Worm (Caenorhabditis elegans) whole organism, late embryonic: Measurements from ENCODE around the gene ctg-2.
A peak's percentile ranks its signal among the peaks of the same experiment; 100 is the strongest.

Experiments
- C08G9.2 ChIP-seq: sonication (generic microtip); optimal IDR thresholded peaks from 2 replicates; lab custom pipeline; 2016; ENCODE audit warnings: mild to moderate bottlenecking, missing genetic modification characterization, moderate library complexity, missing compliant biosample characterization
- T23F11.4 ChIP-seq: fragments of 200-800 bp; sonication (Bioruptor generic); optimal IDR thresholded peaks from 2 replicates; lab custom pipeline; 2018; ENCODE audit warnings: mild to moderate bottlenecking, missing genetic modification characterization, missing compliant biosample characterization
- Y22D7AL.16 ChIP-seq: sonication (generic microtip); optimal IDR thresholded peaks from 2 replicates; lab custom pipeline; 2016; ENCODE audit warnings: missing genetic modification characterization, missing compliant biosample characterization
- ahr-1 ChIP-seq: sonication (generic microtip); optimal IDR thresholded peaks from 2 replicates; lab custom pipeline; 2016; ENCODE audit warnings: missing genetic modification characterization, missing compliant biosample characterization
- ceh-14 ChIP-seq: sonication (generic microtip); optimal IDR thresholded peaks from 2 replicates; lab custom pipeline; 2016; ENCODE audit warnings: missing genotype, missing genetic modification characterization, missing compliant biosample characterization
- ceh-18 ChIP-seq: sonication (generic microtip); optimal IDR thresholded peaks from 2 replicates; lab custom pipeline; 2016; ENCODE audit warnings: missing genetic modification characterization, missing compliant biosample characterization
- ceh-19 ChIP-seq: fragments of 200-800 bp; sonication (Bioruptor generic); optimal IDR thresholded peaks from 2 replicates; lab custom pipeline; 2018; ENCODE audit warnings: mild to moderate bottlenecking, missing genetic modification characterization, missing compliant biosample characterization
- ceh-2 ChIP-seq: sonication (generic microtip); optimal IDR thresholded peaks from 2 replicates; lab custom pipeline; 2016; ENCODE audit warnings: missing genotype, missing genetic modification characterization, missing compliant biosample characterization
- ceh-24 ChIP-seq: sonication (generic microtip); optimal IDR thresholded peaks from 2 replicates; lab custom pipeline; 2016; ENCODE audit warnings: mild to moderate bottlenecking, missing genetic modification characterization, missing compliant biosample characterization
- ceh-30 ChIP-seq: fragments of 150-350 bp; optimal IDR thresholded peaks from 2 replicates; lab custom pipeline; 2014; ENCODE audit warnings: missing biosample characterization, missing genetic modification characterization
- ceh-31 ChIP-seq: sonication (generic microtip); optimal IDR thresholded peaks from 2 replicates; lab custom pipeline; 2016; ENCODE audit warnings: missing genetic modification characterization, missing compliant biosample characterization
- ceh-34 ChIP-seq: sonication (generic microtip); optimal IDR thresholded peaks from 2 replicates; lab custom pipeline; 2016; ENCODE audit warnings: mild to moderate bottlenecking, missing genetic modification characterization, missing compliant biosample characterization
- ceh-48 ChIP-seq: sonication (generic microtip); optimal IDR thresholded peaks from 2 replicates; lab custom pipeline; 2016; ENCODE audit warnings: missing genetic modification characterization, inconsistent platforms, missing compliant biosample characterization
- ceh-6 ChIP-seq: fragments of 200-800 bp; sonication (Bioruptor generic); optimal IDR thresholded peaks from 2 replicates; lab custom pipeline; 2018; ENCODE audit warnings: mild to moderate bottlenecking, missing genetic modification characterization, missing compliant biosample characterization
- che-1 ChIP-seq: sonication (generic microtip); optimal IDR thresholded peaks from 2 replicates; lab custom pipeline; 2016; ENCODE audit warnings: mild to moderate bottlenecking, missing genetic modification characterization, missing compliant biosample characterization
- dmd-4 ChIP-seq: sonication (generic microtip); optimal IDR thresholded peaks from 2 replicates; lab custom pipeline; 2016; ENCODE audit warnings: borderline replicate concordance, missing genetic modification characterization, missing compliant biosample characterization
- dve-1 ChIP-seq: sonication (generic microtip); optimal IDR thresholded peaks from 2 replicates; lab custom pipeline; 2017; ENCODE audit warnings: antibody characterized with exemption, mild to moderate bottlenecking, missing genetic modification characterization, missing compliant biosample characterization
- elt-2 ChIP-seq: sonication (generic microtip); optimal IDR thresholded peaks from 2 replicates; lab custom pipeline; 2016; ENCODE audit warnings: missing genetic modification reagents, missing genetic modification characterization, missing compliant biosample characterization
- elt-4 ChIP-seq: sonication (generic microtip); optimal IDR thresholded peaks from 2 replicates; lab custom pipeline; 2016; ENCODE audit warnings: missing genetic modification characterization, missing compliant biosample characterization
- ets-4 ChIP-seq: sonication (generic microtip); optimal IDR thresholded peaks from 2 replicates; lab custom pipeline; 2016; ENCODE audit warnings: missing genetic modification characterization, missing compliant biosample characterization
- eyg-1 ChIP-seq: sonication (generic microtip); optimal IDR thresholded peaks from 2 replicates; lab custom pipeline; 2016; ENCODE audit warnings: missing genotype, missing genetic modification characterization, missing compliant biosample characterization
- fax-1 ChIP-seq: sonication (generic microtip); optimal IDR thresholded peaks from 2 replicates; lab custom pipeline; 2016; ENCODE audit warnings: missing genotype, missing genetic modification characterization, missing compliant biosample characterization
- fkh-10 ChIP-seq: fragments of 150-350 bp; optimal IDR thresholded peaks from 2 replicates; lab custom pipeline; 2014; ENCODE audit warnings: missing biosample characterization, missing genetic modification reagents, missing genetic modification characterization
- fkh-6 ChIP-seq: sonication (generic microtip); optimal IDR thresholded peaks from 2 replicates; lab custom pipeline; 2016; ENCODE audit warnings: missing genetic modification characterization, missing compliant biosample characterization
- gmeb-2 ChIP-seq: sonication (generic microtip); optimal IDR thresholded peaks from 2 replicates; lab custom pipeline; 2016; ENCODE audit warnings: missing genetic modification characterization, inconsistent platforms, missing compliant biosample characterization
- hlh-15 ChIP-seq: sonication (generic microtip); optimal IDR thresholded peaks from 2 replicates; lab custom pipeline; 2016; ENCODE audit warnings: missing genetic modification characterization, missing compliant biosample characterization
- hlh-6 ChIP-seq: sonication (generic microtip); optimal IDR thresholded peaks from 2 replicates; lab custom pipeline; 2016; ENCODE audit warnings: missing genotype, missing genetic modification characterization, missing compliant biosample characterization
- hlh-8 ChIP-seq: sonication (generic microtip); optimal IDR thresholded peaks from 2 replicates; lab custom pipeline; 2016; ENCODE audit warnings: missing genotype, missing genetic modification characterization, missing compliant biosample characterization
- lim-6 ChIP-seq: sonication (generic microtip); optimal IDR thresholded peaks from 2 replicates; lab custom pipeline; 2016; ENCODE audit warnings: missing genetic modification characterization, missing compliant biosample characterization
- madf-2 ChIP-seq: sonication (generic microtip); optimal IDR thresholded peaks from 2 replicates; lab custom pipeline; 2017; ENCODE audit warnings: missing genetic modification characterization, missing compliant biosample characterization
- mec-3 ChIP-seq: sonication (generic microtip); optimal IDR thresholded peaks from 2 replicates; lab custom pipeline; 2016; ENCODE audit warnings: borderline replicate concordance, missing genetic modification characterization, missing compliant biosample characterization
- nfya-1 ChIP-seq: sonication (generic microtip); optimal IDR thresholded peaks from 2 replicates; lab custom pipeline; 2017; ENCODE audit warnings: missing genetic modification characterization, mild to moderate bottlenecking, missing compliant biosample characterization, antibody characterized with exemption, moderate library complexity
- nhr-232 ChIP-seq: sonication (generic microtip); optimal IDR thresholded peaks from 2 replicates; lab custom pipeline; 2016; ENCODE audit warnings: missing genetic modification characterization, missing compliant biosample characterization
- pat-9 ChIP-seq: fragments of 200-800 bp; sonication (Bioruptor generic); optimal IDR thresholded peaks from 2 replicates; lab custom pipeline; 2018; ENCODE audit warnings: mild to moderate bottlenecking, missing genetic modification characterization, moderate library complexity, missing compliant biosample characterization
- pax-1 ChIP-seq: fragments of 150-350 bp; optimal IDR thresholded peaks from 2 replicates; lab custom pipeline; 2014; ENCODE audit warnings: missing biosample characterization, missing genetic modification characterization
- pha-4 ChIP-seq: fragments of 150-350 bp; optimal IDR thresholded peaks from 2 replicates; lab custom pipeline; 2018; ENCODE audit warnings: missing biosample characterization, missing genetic modification reagents, missing genetic modification characterization
- ref-2 ChIP-seq: sonication (generic microtip); optimal IDR thresholded peaks from 2 replicates; lab custom pipeline; 2016; ENCODE audit warnings: missing genetic modification characterization, missing compliant biosample characterization
- rnt-1 ChIP-seq: sonication (generic microtip); optimal IDR thresholded peaks from 2 replicates; lab custom pipeline; 2016; ENCODE audit warnings: missing genetic modification characterization, missing compliant biosample characterization
- sdc-2 ChIP-seq: sonication (generic microtip); optimal IDR thresholded peaks from 2 replicates; lab custom pipeline; 2016; ENCODE audit warnings: missing genotype, missing genetic modification characterization, missing compliant biosample characterization
- sox-2 ChIP-seq: fragments of 200-800 bp; sonication (Bioruptor generic); IDR thresholded peaks from 2 replicates; pipeline ENCODE4 v1.3.6; 2022; ENCODE audit warnings: missing genetic modification reagents, missing genetic modification characterization, missing compliant biosample characterization
- sox-4 ChIP-seq: sonication (generic microtip); optimal IDR thresholded peaks from 2 replicates; lab custom pipeline; 2017; ENCODE audit warnings: mild to moderate bottlenecking, missing genetic modification characterization, inconsistent platforms, missing compliant biosample characterization
- tbx-2 ChIP-seq: sonication (generic microtip); optimal IDR thresholded peaks from 2 replicates; lab custom pipeline; 2016; ENCODE audit warnings: missing genetic modification characterization, missing compliant biosample characterization
- tbx-7 ChIP-seq: sonication (generic microtip); optimal IDR thresholded peaks from 2 replicates; lab custom pipeline; 2016; ENCODE audit warnings: missing genotype, missing genetic modification characterization, missing compliant biosample characterization
- unc-3 ChIP-seq, 2 experiments: fragments of 200-800 bp in 1 of 2; sonication (Bioruptor generic) in 1 of 2; sonication (generic microtip) in 1 of 2; conservative IDR thresholded peaks in 1 of 2; optimal IDR thresholded peaks in 1 of 2; 2 replicates each; pipeline versions ENCODE4 v1.3.6 to Lab custom; 2016 to 2022; ENCODE audit warnings: missing compliant biosample characterization in 2 of 2, missing genetic modification characterization in 2 of 2, missing genetic modification reagents in 1 of 2
- unc-42 ChIP-seq: sonication (generic microtip); optimal IDR thresholded peaks from 2 replicates; lab custom pipeline; 2016; ENCODE audit warnings: missing genotype, missing genetic modification characterization, missing compliant biosample characterization
- unc-55 ChIP-seq: sonication (generic microtip); optimal IDR thresholded peaks from 2 replicates; lab custom pipeline; 2017; ENCODE audit warnings: missing biosample characterization, missing genetic modification reagents, missing genetic modification characterization
- zip-5 ChIP-seq: sonication (generic microtip); optimal IDR thresholded peaks from 2 replicates; lab custom pipeline; 2016; ENCODE audit warnings: missing genetic modification characterization, missing compliant biosample characterization

ctg-2 gene

ce11 chrII:8516783-8517182 is 1.9 kb downstream of the ctg-2 start, which contains the start of gene rnh-2:
Gene rnh-2, plus strand, starts transcription at chrII:8517150.
- TF ChIP-seq rnt-1 (tag; lab: Kevin White, UChicago) (no peak), sox-4 (no peak), pax-1 (tag; lab: Kevin White, UChicago) (no peak), ets-4 (peak; percentile 48), ceh-2 (tag; lab: Kevin White, UChicago) (peak; percentile 80), ceh-14 (peak; percentile 39), ceh-30 (tag; lab: Kevin White, UChicago) (no peak), hlh-8 (tag; lab: Kevin White, UChicago) (peak; percentile 37), ceh-6 (GFP tag; lab: Kevin White, UChicago) (no peak), ceh-24 (tag; lab: Kevin White, UChicago) (no peak), ceh-31 (tag; lab: Kevin White, UChicago) (peak; percentile 87), tbx-7 (tag; lab: Kevin White, UChicago) (peak; percentile 67), dve-1 (tag; lab: Kevin White, UChicago) (peak; percentile 13), unc-42 (peak; percentile 29), T23F11.4 (no peak), nfya-1 (tag; lab: Kevin White, UChicago) (peak; percentile 4), ceh-48 (tag; lab: Kevin White, UChicago) (no peak), fkh-6 (no peak), elt-2 (tag; lab: Kevin White, UChicago) (peak; percentile 68), zip-5 (tag; lab: Kevin White, UChicago) (peak; percentile 56), ceh-34 (tag; lab: Kevin White, UChicago) (no peak), tbx-2 (tag; lab: Kevin White, UChicago) (peak; percentile 76), mec-3 (tag; lab: Kevin White, UChicago) (no peak), Y22D7AL.16 (tag; lab: Kevin White, UChicago) (no peak), ceh-18 (tag; lab: Kevin White, UChicago) (no peak), C08G9.2 (peak; percentile 74), sdc-2 (tag; lab: Kevin White, UChicago) (no peak), eyg-1 (tag; lab: Kevin White, UChicago) (no peak), hlh-6 (no peak), fkh-10 (GFP tag; lab: Kevin White, UChicago) (no peak), unc-55 (GFP tag; lab: Kevin White, UChicago) (no peak), ref-2 (tag; lab: Kevin White, UChicago) (peak; percentile 52), fax-1 (tag; lab: Kevin White, UChicago) (no peak), lim-6 (tag; lab: Kevin White, UChicago) (peak; percentile 25), unc-3 (GFP tag; conservative IDR thresholded peaks at IDR 0.05; lab: Robert Waterston, UW) (no peak), unc-3 (tag; optimal IDR thresholded peaks at IDR 0.05; lab: Kevin White, UChicago) (no peak)
- TF ChIP-seq, all 69 proteins: peak for 15

- TF ChIP-seq hlh-6 (no peak), ceh-2 (tag; lab: Kevin White, UChicago) (no peak), gmeb-2 (tag; lab: Kevin White, UChicago) (no peak), pha-4 (no peak), pax-1 (tag; lab: Kevin White, UChicago) (no peak), hlh-15 (no peak), elt-4 (tag; lab: Kevin White, UChicago) (no peak), ahr-1 (tag; lab: Kevin White, UChicago) (no peak), pat-9 (tag; lab: Kevin White, UChicago) (no peak), dmd-4 (tag; lab: Kevin White, UChicago) (no peak), fkh-6 (no peak), che-1 (tag; lab: Kevin White, UChicago) (no peak), ref-2 (tag; lab: Kevin White, UChicago) (no peak), unc-3 (GFP tag; conservative IDR thresholded peaks at IDR 0.05; lab: Robert Waterston, UW) (no peak), unc-3 (tag; optimal IDR thresholded peaks at IDR 0.05; lab: Kevin White, UChicago) (no peak), madf-2 (tag; lab: Kevin White, UChicago) (no peak), sox-2 (GFP tag; lab: Robert Waterston, UW) (no peak), nhr-232 (tag; lab: Kevin White, UChicago) (no peak), mec-3 (tag; lab: Kevin White, UChicago) (no peak), ceh-19 (GFP tag; lab: Kevin White, UChicago) (no peak), tbx-7 (tag; lab: Kevin White, UChicago) (no peak)
Measured at ce11 chrII:8518210-8518609, 3.4 kb downstream of the ctg-2 start, which contains the start of gene T13H5.8. Gene T13H5.8, plus strand, starts transcription at chrII:8518510.
